Fruit fly (Drosophila melanogaster): ENCODE measurements around the gene chico.

DNA sequence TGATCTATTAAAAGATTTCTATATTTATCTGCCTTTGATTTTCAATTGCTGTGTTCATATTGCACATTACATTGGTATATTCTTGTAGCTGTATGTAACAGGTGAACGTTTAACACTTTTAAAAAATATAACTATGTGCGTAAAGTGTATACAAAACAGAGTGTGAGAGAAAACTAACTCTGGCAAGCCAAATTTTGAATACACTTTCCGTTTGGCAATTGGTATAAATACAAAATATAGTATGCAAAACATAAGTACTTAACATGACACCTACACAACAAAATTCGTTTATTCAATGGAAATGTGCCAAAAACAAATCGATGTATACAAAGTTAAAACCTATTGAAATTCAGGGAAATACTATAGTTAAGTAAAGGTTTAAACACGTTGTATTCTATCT lies 14.1 kb downstream of the chico start:
- no peak for TF ChIP-seq dsf (GFP tag; optimal IDR thresholded peaks at IDR 0.05; ENCODE audit: borderline replicate concordance)
- no peak for TF ChIP-seq h (GFP tag; optimal IDR thresholded peaks at IDR 0.05)
- TF ChIP-seq Dif (GFP tag; optimal IDR thresholded peaks at IDR 0.05; ENCODE audit: partially characterized antibody) = no peak
- no peak for TF ChIP-seq Hr83 (GFP tag; optimal IDR thresholded peaks at IDR 0.05; ENCODE audit: poor library complexity, severe bottlenecking)
- TF ChIP-seq psq (GFP tag; optimal IDR thresholded peaks at IDR 0.05) = no peak
- no peak for TF ChIP-seq brk (GFP tag; optimal IDR thresholded peaks at IDR 0.05)
- no peak for TF ChIP-seq Jra (GFP tag; optimal IDR thresholded peaks at IDR 0.05)
- TF ChIP-seq lola (GFP tag; optimal IDR thresholded peaks at IDR 0.05) = no peak
- TF ChIP-seq OdsH (GFP tag; optimal IDR thresholded peaks at IDR 0.05) = no peak
- no peak for TF ChIP-seq N (GFP tag; optimal IDR thresholded peaks at IDR 0.05)
- no peak for TF ChIP-seq br (GFP tag; optimal IDR thresholded peaks at IDR 0.05)
- no peak for TF ChIP-seq Hr78 (GFP tag; optimal IDR thresholded peaks at IDR 0.05)
- no peak for TF ChIP-seq usp (GFP tag; optimal IDR thresholded peaks at IDR 0.05)
